Worm (Caenorhabditis elegans): Measurements from ENCODE around the gene cnc-5.

ce11 chrV:1433419-1433765, 11.8 kb upstream of the cnc-5 start:
- TF ChIP-seq let-526 (GFP tag; IDR thresholded peaks at IDR 0.05) (no peak), atf-7 (tag; optimal IDR thresholded peaks at IDR 0.05) (no peak), hsf-1 (GFP tag; IDR thresholded peaks at IDR 0.05) (no peak), zim-3 (tag; optimal IDR thresholded peaks at IDR 0.05) (no peak), unc-62 (GFP tag; optimal IDR thresholded peaks at IDR 0.05) (no peak)

All from whole organism, young adult.